Fruit fly (Drosophila melanogaster) S2 (cell line): ENCODE data around the gene CYLD.
A peak's percentile ranks its signal among the peaks of the same experiment; 100 is the strongest.

Source experiments
- CG8478 ChIP-seq: fragments of >200 bp; optimal IDR thresholded peaks from 2 replicates; lab custom pipeline; 2018
- CTCF ChIP-seq, 2 experiments: fragments of >200 bp; optimal IDR thresholded peaks; 2 replicates each; lab custom pipeline; 2018

The CYLD gene

dm6 chr2L:10299810-10300147 is at the start of gene CYLD:
Gene CYLD, minus strand, starts transcription at chr2L:10299847.
- TF ChIP-seq CTCF (optimal IDR thresholded peaks at IDR 0.05; lab: Kevin White, UChicago) (no peak), CG8478 (lab: Kevin White, UChicago) (no peak)

- TF ChIP-seq CG8478 (lab: Kevin White, UChicago), result no peak
- TF ChIP-seq CTCF (optimal IDR thresholded peaks at IDR 0.05; lab: Kevin White, UChicago), result no peak
Observed at dm6 chr2L:10344029-10344606, 44.5 kb upstream of the CYLD start, which contains the start of gene Frmd5. Gene Frmd5, plus strand, starts transcription at chr2L:10344442.

dm6 chr2L:10342471-10342870 is 42.8 kb upstream of the CYLD start, which contains the start of gene Sps2:
Gene Sps2, plus strand, starts transcription at chr2L:10342594.
- TF ChIP-seq CG8478 (lab: Kevin White, UChicago) (no peak), CTCF (optimal IDR thresholded peaks at IDR 0.05; lab: Kevin White, UChicago) (no peak)

- TF ChIP-seq CTCF (optimal IDR thresholded peaks at IDR 0.05; lab: Kevin White, UChicago) (no peak), CG8478 (lab: Kevin White, UChicago) (no peak)
Observed at dm6 chr2L:10341405-10341804, 41.8 kb upstream of the CYLD start, which contains the start of gene CG31715. Gene CG31715, plus strand, starts transcription at chr2L:10341616.

- TF ChIP-seq CG8478 (lab: Kevin White, UChicago) (no peak), CTCF (optimal IDR thresholded peaks at IDR 0.05; lab: Kevin White, UChicago) (no peak)
Observed at dm6 chr2L:10339841-10340240, 40.2 kb upstream of the CYLD start.

dm6 chr2L:10339212-10339721 is 39.6 kb upstream of the CYLD start, which contains the start of gene SamDC:
Gene SamDC, plus strand, starts transcription at chr2L:10339457.
- TF ChIP-seq CG8478 (lab: Kevin White, UChicago) (no peak), CTCF (optimal IDR thresholded peaks at IDR 0.05; lab: Kevin White, UChicago) (peak in 1 of 2 experiments; percentile 15)

dm6 chr2L:10334854-10335277 is 35.2 kb upstream of the CYLD start:
- TF ChIP-seq CG8478 (lab: Kevin White, UChicago) (no peak), CTCF (optimal IDR thresholded peaks at IDR 0.05; lab: Kevin White, UChicago) (no peak)

dm6 chr2L:10334213-10334612 is 34.6 kb upstream of the CYLD start:
- TF ChIP-seq CTCF (optimal IDR thresholded peaks at IDR 0.05; lab: Kevin White, UChicago) (no peak), CG8478 (lab: Kevin White, UChicago) (no peak)

dm6 chr2L:10333091-10333991 is 33.7 kb upstream of the CYLD start, which contains the start of gene GATAd:
Gene GATAd, plus strand, starts transcription at chr2L:10333734.
- peak in 1 of 2 experiments; percentile 1 for TF ChIP-seq CTCF (optimal IDR thresholded peaks at IDR 0.05; lab: Kevin White, UChicago)
- TF ChIP-seq CG8478 (lab: Kevin White, UChicago), result no peak

dm6 chr2L:10331066-10331847 is 31.6 kb upstream of the CYLD start, which contains the start of the genes Schip1 and Cox10:
Gene Schip1, minus strand, starts transcription at chr2L:10331116.
Gene Cox10, plus strand, starts transcription at chr2L:10331471.
- TF ChIP-seq CG8478 (lab: Kevin White, UChicago) (no peak), CTCF (optimal IDR thresholded peaks at IDR 0.05; lab: Kevin White, UChicago) (no peak)

dm6 chr2L:10327790-10328189 is 28.1 kb upstream of the CYLD start, which contains the start of gene RnrL:
Gene RnrL, minus strand, starts transcription at chr2L:10327943.
- no peak for TF ChIP-seq CG8478 (lab: Kevin White, UChicago)
- no peak for TF ChIP-seq CTCF (optimal IDR thresholded peaks at IDR 0.05; lab: Kevin White, UChicago)

dm6 chr2L:10322773-10323487 is 23.3 kb upstream of the CYLD start, which contains the start of gene CG5381:
Gene CG5381, minus strand, starts transcription at chr2L:10323102.
- TF ChIP-seq CG8478 (lab: Kevin White, UChicago), result no peak
- no peak for TF ChIP-seq CTCF (optimal IDR thresholded peaks at IDR 0.05; lab: Kevin White, UChicago)

dm6 chr2L:10322176-10322575 is 22.5 kb upstream of the CYLD start, which contains the start of gene CG4995:
Gene CG4995, plus strand, starts transcription at chr2L:10322476.
- TF ChIP-seq CTCF (optimal IDR thresholded peaks at IDR 0.05; lab: Kevin White, UChicago), result no peak
- TF ChIP-seq CG8478 (lab: Kevin White, UChicago), result no peak
